Fruit fly (Drosophila melanogaster) whole organism, embryonic: ENCODE data around the gene UQCR-C2.
A peak's percentile ranks its signal among the peaks of the same experiment; 100 is the strongest.

Experiments used
- ATbp ChIP-seq: fragments of 200-800 bp; sonication (Bioruptor generic); optimal IDR thresholded peaks from 2 replicates; lab custom pipeline; 2017; ENCODE audit warnings: missing biosample characterization, mild to moderate bottlenecking, missing genetic modification characterization, missing genetic modification reagents
- Atf-2 ChIP-seq: fragments of 200-800 bp; sonication (Bioruptor generic); optimal IDR thresholded peaks from 2 replicates; lab custom pipeline; 2016; ENCODE audit warnings: missing biosample characterization, missing genetic modification characterization
- CG10209 ChIP-seq: fragments of 200-800 bp; sonication (Bioruptor generic); optimal IDR thresholded peaks from 3 replicates; lab custom pipeline; 2017; ENCODE audit warnings: missing biosample characterization, mild to moderate bottlenecking, missing genetic modification characterization, missing genetic modification reagents
- CG10321 ChIP-seq: fragments of 200-800 bp; sonication (Bioruptor generic); IDR thresholded peaks from 2 replicates; pipeline ENCODE4 v1.3.6; 2022; ENCODE audit warnings: missing biosample characterization, missing genetic modification characterization
- CG10959 ChIP-seq: fragments of 200-800 bp; sonication (Bioruptor generic); IDR thresholded peaks from 2 replicates; pipeline ENCODE4 v1.3.6; 2022; ENCODE audit warnings: missing biosample characterization, missing genetic modification characterization
- CG11560 ChIP-seq: fragments of 200-800 bp; sonication (Bioruptor generic); IDR thresholded peaks from 3 replicates; pipeline ENCODE4 v1.3.6; 2022; ENCODE audit warnings: missing biosample characterization, missing genetic modification characterization
- CG12219 ChIP-seq: fragments of 200-800 bp; sonication (Bioruptor generic); optimal IDR thresholded peaks from 3 replicates; lab custom pipeline; 2018; ENCODE audit warnings: missing biosample characterization, mild to moderate bottlenecking, missing genetic modification characterization
- CG12391 ChIP-seq: fragments of 200-800 bp; sonication (Bioruptor generic); optimal IDR thresholded peaks from 3 replicates; lab custom pipeline; 2018; ENCODE audit warnings: missing biosample characterization, mild to moderate bottlenecking, missing genetic modification characterization, moderate library complexity
- CG14710 ChIP-seq: fragments of 200-800 bp; sonication (Bioruptor generic); optimal IDR thresholded peaks from 3 replicates; lab custom pipeline; 2019; ENCODE audit warnings: missing biosample characterization, mild to moderate bottlenecking, missing genetic modification characterization, moderate library complexity
- CG17359 ChIP-seq: fragments of 200-800 bp; sonication (Bioruptor generic); optimal IDR thresholded peaks from 3 replicates; lab custom pipeline; 2018; ENCODE audit warnings: missing biosample characterization, mild to moderate bottlenecking, missing genetic modification characterization, moderate library complexity
- CG18011 ChIP-seq: fragments of 200-800 bp; sonication (Bioruptor generic); optimal IDR thresholded peaks from 2 replicates; lab custom pipeline; 2017; ENCODE audit warnings: missing biosample characterization, missing genetic modification characterization, mild to moderate bottlenecking, moderate library complexity, missing genotype
- CG18599 ChIP-seq: fragments of 200-800 bp; sonication (Bioruptor generic); optimal IDR thresholded peaks from 3 replicates; lab custom pipeline; 2017; ENCODE audit warnings: missing biosample characterization, missing genetic modification characterization, mild to moderate bottlenecking, moderate library complexity, missing genetic modification reagents
- CG6683 ChIP-seq: fragments of 200-800 bp; sonication (Bioruptor generic); optimal IDR thresholded peaks from 2 replicates; lab custom pipeline; 2017; ENCODE audit warnings: missing biosample characterization, mild to moderate bottlenecking, missing genetic modification characterization, missing genetic modification reagents
- CG7556 ChIP-seq: fragments of 200-800 bp; sonication (Bioruptor generic); optimal IDR thresholded peaks from 2 replicates; lab custom pipeline; 2017; ENCODE audit warnings: missing biosample characterization, mild to moderate bottlenecking, missing genetic modification characterization
- CG8765 ChIP-seq: fragments of 200-800 bp; sonication (Bioruptor generic); IDR thresholded peaks from 2 replicates; pipeline ENCODE4 v1.3.6; 2022; ENCODE audit warnings: missing biosample characterization, missing genetic modification characterization
- CrebB ChIP-seq: fragments of 200-800 bp; sonication (Bioruptor generic); optimal IDR thresholded peaks from 3 replicates; lab custom pipeline; 2018; ENCODE audit warnings: missing biosample characterization, mild to moderate bottlenecking, missing genetic modification characterization
- Dp ChIP-seq: fragments of 200-800 bp; sonication (Bioruptor generic); optimal IDR thresholded peaks from 2 replicates; lab custom pipeline; 2018; ENCODE audit warnings: missing biosample characterization, mild to moderate bottlenecking, missing genetic modification characterization, moderate library complexity
- Dref ChIP-seq: fragments of 200-800 bp; sonication (Bioruptor generic); IDR thresholded peaks from 2 replicates; pipeline ENCODE4 v1.3.6; 2022; ENCODE audit warnings: missing biosample characterization, missing genetic modification characterization
- Fer1 ChIP-seq: fragments of 200-800 bp; sonication (Bioruptor generic); optimal IDR thresholded peaks from 2 replicates; lab custom pipeline; 2017; ENCODE audit warnings: missing biosample characterization, mild to moderate bottlenecking, missing genetic modification characterization
- H2.0 ChIP-seq: fragments of 200-800 bp; sonication (Bioruptor generic); IDR thresholded peaks from 2 replicates; pipeline ENCODE4 v1.3.6; 2022; ENCODE audit warnings: missing biosample characterization, missing genetic modification characterization
- HHEX ChIP-seq: fragments of 200-800 bp; sonication (Bioruptor generic); optimal IDR thresholded peaks from 3 replicates; lab custom pipeline; 2017; ENCODE audit warnings: missing biosample characterization, mild to moderate bottlenecking, missing genetic modification characterization, missing genetic modification reagents
- Hr3 ChIP-seq: fragments of 200-800 bp; sonication (Bioruptor generic); optimal IDR thresholded peaks from 3 replicates; lab custom pipeline; 2016; ENCODE audit warnings: missing biosample characterization, missing genetic modification characterization
- Lhr ChIP-seq: fragments of 200-800 bp; sonication (Bioruptor generic); optimal IDR thresholded peaks from 3 replicates; lab custom pipeline; 2017; ENCODE audit warnings: mild to moderate bottlenecking, missing biosample characterization, missing genetic modification reagents, missing genetic modification characterization
- NC2β ChIP-seq: fragments of 200-800 bp; sonication (Bioruptor generic); optimal IDR thresholded peaks from 2 replicates; lab custom pipeline; 2016; ENCODE audit warnings: missing biosample characterization, missing genetic modification characterization
- Nf-YC ChIP-seq: fragments of 200-800 bp; optimal IDR thresholded peaks from 3 replicates; lab custom pipeline; 2019; ENCODE audit warnings: missing biosample characterization, mild to moderate bottlenecking, missing genetic modification characterization, moderate library complexity
- Oaz ChIP-seq: fragments of 200-800 bp; sonication (Bioruptor generic); IDR thresholded peaks from 2 replicates; pipeline ENCODE4 v1.3.6; 2022; ENCODE audit warnings: missing biosample characterization, missing genetic modification characterization
- aop ChIP-seq: fragments of 200-800 bp; sonication (Bioruptor generic); IDR thresholded peaks from 2 replicates; pipeline ENCODE4 v1.3.6; 2022; ENCODE audit warnings: missing biosample characterization, missing genetic modification characterization
- ara ChIP-seq: fragments of 200-800 bp; sonication (Bioruptor generic); IDR thresholded peaks from 2 replicates; pipeline ENCODE4 v1.3.6; 2022; ENCODE audit warnings: missing biosample characterization, missing genetic modification characterization
- ase ChIP-seq: fragments of 200-800 bp; sonication (Bioruptor generic); IDR thresholded peaks from 3 replicates; pipeline ENCODE4 v1.3.6; 2022; ENCODE audit warnings: missing biosample characterization, missing genetic modification characterization
- ash1 ChIP-seq: fragments of 200-800 bp; sonication (Bioruptor generic); optimal IDR thresholded peaks from 2 replicates; lab custom pipeline; 2018; ENCODE audit warnings: missing biosample characterization, mild to moderate bottlenecking, missing genetic modification characterization
- btn ChIP-seq: fragments of 200-800 bp; sonication (Bioruptor generic); optimal IDR thresholded peaks from 2 replicates; lab custom pipeline; 2016; ENCODE audit warnings: missing biosample characterization, missing genetic modification characterization
- ci ChIP-seq: fragments of 200-800 bp; sonication (Bioruptor generic); IDR thresholded peaks from 3 replicates; pipeline ENCODE4 v1.3.6; 2022; ENCODE audit warnings: missing biosample characterization, missing genetic modification characterization
- dysf ChIP-seq: fragments of 200-800 bp; sonication (Bioruptor generic); IDR thresholded peaks from 3 replicates; pipeline ENCODE4 v1.3.6; 2022; ENCODE audit warnings: missing biosample characterization, missing genetic modification characterization
- gro ChIP-seq: fragments of 200-800 bp; sonication (Bioruptor generic); optimal IDR thresholded peaks from 2 replicates; lab custom pipeline; 2016; ENCODE audit warnings: missing biosample characterization, missing genetic modification characterization
- gt ChIP-seq: fragments of 200-800 bp; sonication (Bioruptor generic); IDR thresholded peaks from 2 replicates; pipeline ENCODE4 v1.3.6; 2022; ENCODE audit warnings: missing biosample characterization, missing genetic modification characterization
- inv ChIP-seq: fragments of 200-800 bp; sonication (Bioruptor generic); IDR thresholded peaks from 2 replicates; pipeline ENCODE4 v1.3.6; 2022; ENCODE audit warnings: missing biosample characterization, missing genetic modification characterization; ENCODE audit not compliant: partially characterized antibody
- lola ChIP-seq, 3 experiments: fragments of >200 bp in 2 of 3; fragments of 200-800 bp in 1 of 3; sonication (Bioruptor generic) in 1 of 3; optimal IDR thresholded peaks; 2 replicates each; lab custom pipeline; 2017 to 2019; ENCODE audit warnings: missing biosample characterization in 3 of 3, missing genetic modification characterization in 3 of 3, mild to moderate bottlenecking in 1 of 3, moderate library complexity in 1 of 3
- maf-S ChIP-seq: fragments of 200-800 bp; sonication (Bioruptor generic); optimal IDR thresholded peaks from 2 replicates; lab custom pipeline; 2016; ENCODE audit warnings: missing biosample characterization, missing genetic modification characterization
- nau ChIP-seq: fragments of 200-800 bp; sonication (Bioruptor generic); optimal IDR thresholded peaks from 3 replicates; lab custom pipeline; 2017; ENCODE audit warnings: missing biosample characterization, mild to moderate bottlenecking, missing genetic modification characterization, missing genetic modification reagents
- oc ChIP-seq: fragments of 200-800 bp; sonication (Bioruptor generic); optimal IDR thresholded peaks from 2 replicates; lab custom pipeline; 2018; ENCODE audit warnings: missing biosample characterization, mild to moderate bottlenecking, missing genetic modification characterization, moderate library complexity
- org-1 ChIP-seq: fragments of 200-800 bp; sonication (Bioruptor generic); optimal IDR thresholded peaks from 2 replicates; lab custom pipeline; 2017; ENCODE audit warnings: missing biosample characterization, missing genetic modification characterization
- peb ChIP-seq: fragments of 200-800 bp; sonication (Bioruptor generic); IDR thresholded peaks from 2 replicates; pipeline ENCODE4 v1.3.6; 2022; ENCODE audit warnings: missing biosample characterization, missing genetic modification characterization
- pum ChIP-seq: fragments of 200-800 bp; sonication (Bioruptor generic); optimal IDR thresholded peaks from 2 replicates; lab custom pipeline; 2016; ENCODE audit warnings: missing biosample characterization, missing genetic modification characterization
- repo ChIP-seq: fragments of 200-800 bp; sonication (Bioruptor generic); optimal IDR thresholded peaks from 2 replicates; lab custom pipeline; 2016; ENCODE audit warnings: missing biosample characterization, missing genetic modification characterization
- ro ChIP-seq: fragments of 200-800 bp; sonication (Bioruptor generic); IDR thresholded peaks from 2 replicates; pipeline ENCODE4 v1.3.6; 2022; ENCODE audit warnings: missing biosample characterization, missing genetic modification characterization
- seq ChIP-seq: fragments of 200-800 bp; sonication (Bioruptor generic); IDR thresholded peaks from 2 replicates; pipeline ENCODE4 v1.3.6; 2022; ENCODE audit warnings: missing biosample characterization, missing genetic modification characterization
- ssp ChIP-seq: fragments of 200-800 bp; sonication (Bioruptor generic); IDR thresholded peaks from 2 replicates; pipeline ENCODE4 v1.3.6; 2022; ENCODE audit warnings: missing biosample characterization, missing genetic modification characterization
- unc-4 ChIP-seq: fragments of 200-800 bp; sonication (Bioruptor generic); IDR thresholded peaks from 2 replicates; pipeline ENCODE4 v1.3.6; 2022; ENCODE audit warnings: missing biosample characterization, missing genetic modification characterization; ENCODE audit not compliant: partially characterized antibody
- wek ChIP-seq: fragments of 200-800 bp; sonication (Bioruptor generic); optimal IDR thresholded peaks from 3 replicates; lab custom pipeline; 2018; ENCODE audit warnings: missing biosample characterization, mild to moderate bottlenecking, missing genetic modification characterization, moderate library complexity
- yki ChIP-seq: fragments of >200 bp; optimal IDR thresholded peaks from 3 replicates; lab custom pipeline; 2018
- zen ChIP-seq: fragments of 200-800 bp; sonication (Bioruptor generic); optimal IDR thresholded peaks from 3 replicates; lab custom pipeline; 2018; ENCODE audit warnings: missing biosample characterization, mild to moderate bottlenecking, missing genetic modification characterization, moderate library complexity

Gene UQCR-C2

dm6 chr3L:16609120-16609519, 25.2 kb downstream of the UQCR-C2 start, which contains the start of gene CG4098 (continued):
- TF ChIP-seq lola (GFP tag; optimal IDR thresholded peaks at IDR 0.05; lab: Kevin White, UChicago) (no peak), seq (no peak; the same call in 1 of the 2 replicates), ssp (peak; percentile 46), CG10959 (no peak; the same call in 1 of the 2 replicates), Oaz (GFP tag; lab: Robert Waterston, UW) (no peak), pum (GFP tag; lab: Kevin White, UChicago) (peak; percentile 60), aop (GFP tag; lab: Robert Waterston, UW) (no peak), Dp (peak; percentile 79), wek (GFP tag; lab: Kevin White, UChicago) (peak; percentile 48), CG10321 (GFP tag; lab: Robert Waterston, UW) (0 out of 2 replicates have a peak, but pooled peaks have one; percentile 9), Dref (GFP tag; lab: Robert Waterston, UW) (peak; percentile 53), ATbp (peak; percentile 31), H2.0 (GFP tag; lab: Robert Waterston, UW) (peak; percentile 77), CG11560 (tag; lab: Robert Waterston, UW) (no peak), ash1 (GFP tag; lab: Kevin White, UChicago) (peak; percentile 25), Hr3 (GFP tag; lab: Kevin White, UChicago) (peak; percentile 39), yki (lab: Kevin White, UChicago) (no peak), oc (tag; lab: Kevin White, UChicago) (no peak), peb (no peak), CG10209 (peak; percentile 38), CG12219 (GFP tag; lab: Kevin White, UChicago) (peak; percentile 38), dysf (peak; percentile 70), inv (GFP tag; lab: Robert Waterston, UW) (no peak), HHEX (GFP tag; lab: Kevin White, UChicago) (peak; percentile 13), org-1 (GFP tag; lab: Kevin White, UChicago) (no peak), CG12391 (tag; lab: Kevin White, UChicago) (peak; percentile 53), ara (GFP tag; lab: Robert Waterston, UW) (no peak; the same call in 1 of the 2 replicates), ro (GFP tag; lab: Robert Waterston, UW) (no peak), Atf-2 (GFP tag; lab: Kevin White, UChicago) (peak; percentile 13), zen (tag; lab: Kevin White, UChicago) (no peak), unc-4 (GFP tag; lab: Robert Waterston, UW) (no peak), CG18599 (GFP tag; lab: Kevin White, UChicago) (peak; percentile 65), CG7556 (GFP tag; lab: Kevin White, UChicago) (peak; percentile 6), gt (no peak), nau (no peak), gro (GFP tag; lab: Kevin White, UChicago) (peak; percentile 62), CG18011 (GFP tag; lab: Kevin White, UChicago) (peak; percentile 8), CG17359 (peak; percentile 53), Fer1 (GFP tag; lab: Kevin White, UChicago) (peak; percentile 51), CG8765 (GFP tag; lab: Robert Waterston, UW) (no peak), btn (GFP tag; lab: Kevin White, UChicago) (peak; percentile 2), NC2β (GFP tag; lab: Kevin White, UChicago) (peak; percentile 44), Nf-YC (peak; percentile 14), CrebB (tag; lab: Kevin White, UChicago) (peak; percentile 2), ase (GFP tag; lab: Robert Waterston, UW) (peak; percentile 53; the same call in 2 of the 3 replicates), ci (GFP tag; lab: Robert Waterston, UW) (peak; percentile 87; the same call in 2 of the 3 replicates), repo (GFP tag; lab: Kevin White, UChicago) (no peak), CG14710 (tag; lab: Kevin White, UChicago) (peak; percentile 5), CG6683 (GFP tag; lab: Kevin White, UChicago) (no peak), maf-S (GFP tag; lab: Kevin White, UChicago) (peak; percentile 19), Lhr (no peak)
